Worm (Caenorhabditis elegans): ENCODE results near the gene E02H1.6.

- TF ChIP-seq snpc-4 (tag; optimal IDR thresholded peaks at IDR 0.05) (no peak), ama-1 (optimal IDR thresholded peaks at IDR 0.05) (no peak), set-16 (GFP tag; IDR thresholded peaks at IDR 0.05) (no peak), mep-1 (tag; optimal IDR thresholded peaks at IDR 0.05) (no peak), skn-1 (tag; optimal IDR thresholded peaks at IDR 0.05) (no peak), ceh-44 (GFP tag; IDR thresholded peaks at IDR 0.05) (no peak), jun-1 (tag; optimal IDR thresholded peaks at IDR 0.05) (no peak), rbr-2 (tag; optimal IDR thresholded peaks at IDR 0.05) (no peak), nhr-6 (tag; optimal IDR thresholded peaks at IDR 0.05) (no peak), mdl-1 (tag; optimal IDR thresholded peaks at IDR 0.05) (no peak)
These were observed 47.9 kb downstream of the E02H1.6 start, which contains the start of gene fzr-1 for ce11 chrII:9644438-9644837.
